Worm (Caenorhabditis elegans): Measurements from ENCODE around the gene K09E9.7.

The K09E9.7 gene

ce11 chrX:15616443-15616842 lies 24.3 kb upstream of the K09E9.7 start, which contains the start of gene ergi-3 (continued):
- peak in 2 of 6 experiments; percentile 23 to 48 for TF ChIP-seq elt-3 (tag; optimal IDR thresholded peaks at IDR 0.05)
- TF ChIP-seq nhr-237 (tag; optimal IDR thresholded peaks at IDR 0.05): no peak
- TF ChIP-seq ceh-82 (tag; optimal IDR thresholded peaks at IDR 0.05): peak in 2 of 3 experiments; percentile 1 to 79
- TF ChIP-seq fos-1 (tag; optimal IDR thresholded peaks at IDR 0.05): peak; percentile 28
- no peak for TF ChIP-seq pax-3 (tag; optimal IDR thresholded peaks at IDR 0.05)
- TF ChIP-seq snpc-4 (tag; optimal IDR thresholded peaks at IDR 0.05): peak; percentile 47
- TF ChIP-seq lin-35 (GFP tag; optimal IDR thresholded peaks at IDR 0.05): peak; percentile 49 to 78
- TF ChIP-seq Y116A8C.19 (tag; optimal IDR thresholded peaks at IDR 0.05; ENCODE audit: borderline replicate concordance): no peak
- no peak for TF ChIP-seq vab-15 (tag; optimal IDR thresholded peaks at IDR 0.05)
- TF ChIP-seq aha-1 (tag; optimal IDR thresholded peaks at IDR 0.05): no peak
- no peak for TF ChIP-seq hlh-4 (tag; optimal IDR thresholded peaks at IDR 0.05)
- TF ChIP-seq alr-1 (tag; optimal IDR thresholded peaks at IDR 0.05; ENCODE audit: borderline replicate concordance): no peak
- TF ChIP-seq ama-1 (optimal IDR thresholded peaks at IDR 0.05): no peak
- no peak for TF ChIP-seq hlh-17 (GFP tag; optimal IDR thresholded peaks at IDR 0.05; ENCODE audit: borderline replicate concordance)
- TF ChIP-seq unc-86 (tag; optimal IDR thresholded peaks at IDR 0.05): no peak
- TF ChIP-seq ets-5 (GFP tag; IDR thresholded peaks at IDR 0.05): no peak
- no peak for TF ChIP-seq nhr-76 (tag; optimal IDR thresholded peaks at IDR 0.05)
- TF ChIP-seq fkh-4 (tag; optimal IDR thresholded peaks at IDR 0.05; ENCODE audit: borderline replicate concordance): no peak
- peak; percentile 29 for TF ChIP-seq nhr-84 (tag; optimal IDR thresholded peaks at IDR 0.05)
- no peak for TF ChIP-seq sox-4 (tag; optimal IDR thresholded peaks at IDR 0.05)
- peak; percentile 78 for TF ChIP-seq snu-23 (GFP tag; optimal IDR thresholded peaks at IDR 0.05)
- TF ChIP-seq ces-1 (GFP tag; optimal IDR thresholded peaks at IDR 0.05): no peak
- TF ChIP-seq rnt-1 (tag; optimal IDR thresholded peaks at IDR 0.05): peak; percentile 17
- TF ChIP-seq zip-4 (GFP tag; optimal IDR thresholded peaks at IDR 0.05): no peak
- TF ChIP-seq ceh-90 (tag; optimal IDR thresholded peaks at IDR 0.05): no peak
- TF ChIP-seq sptf-1 (tag; optimal IDR thresholded peaks at IDR 0.05): no peak
- peak; percentile 27 for TF ChIP-seq lin-13 (GFP tag; optimal IDR thresholded peaks at IDR 0.05)
- peak; percentile 82 for TF ChIP-seq unc-130 (tag; optimal IDR thresholded peaks at IDR 0.05)
- TF ChIP-seq nhr-47 (tag; optimal IDR thresholded peaks at IDR 0.05): peak; percentile 54
- TF ChIP-seq ceh-88 (GFP tag; IDR thresholded peaks at IDR 0.05): no peak
- peak; percentile 15 for TF ChIP-seq fkh-8 (tag; optimal IDR thresholded peaks at IDR 0.05)
- TF ChIP-seq blmp-1 (tag; optimal IDR thresholded peaks at IDR 0.05): peak; percentile 80
- TF ChIP-seq nhr-85 (tag): no peak
- TF ChIP-seq nhr-77 (tag; optimal IDR thresholded peaks at IDR 0.05): peak; percentile 12
- peak in 1 of 2 experiments; percentile 60 for TF ChIP-seq mdl-1 (tag; optimal IDR thresholded peaks at IDR 0.05)
- peak; percentile 86 for TF ChIP-seq mep-1 (tag; optimal IDR thresholded peaks at IDR 0.05)
- TF ChIP-seq unc-30 (tag; optimal IDR thresholded peaks at IDR 0.05): no peak
- TF ChIP-seq lin-39 (tag; optimal IDR thresholded peaks at IDR 0.05): no peak
- TF ChIP-seq zag-1 (tag; optimal IDR thresholded peaks at IDR 0.05): peak; percentile 12

- TF ChIP-seq vab-15 (tag; optimal IDR thresholded peaks at IDR 0.05) (no peak), fkh-8 (tag; optimal IDR thresholded peaks at IDR 0.05) (peak; percentile 44), lin-15B (tag; optimal IDR thresholded peaks at IDR 0.05) (no peak), lsy-2 (tag; optimal IDR thresholded peaks at IDR 0.05) (peak in 1 of 2 experiments; percentile 36), nhr-12 (tag; optimal IDR thresholded peaks at IDR 0.05) (no peak), ceh-82 (tag; optimal IDR thresholded peaks at IDR 0.05) (peak in 2 of 3 experiments; percentile 4 to 46), unc-130 (tag; optimal IDR thresholded peaks at IDR 0.05) (no peak), nhr-47 (tag; optimal IDR thresholded peaks at IDR 0.05) (peak; percentile 41), dsc-1 (tag; optimal IDR thresholded peaks at IDR 0.05) (peak; percentile 41), nhr-71 (tag; optimal IDR thresholded peaks at IDR 0.05) (peak; percentile 49), skn-1 (tag; optimal IDR thresholded peaks at IDR 0.05) (peak; percentile 58), nhr-77 (tag; optimal IDR thresholded peaks at IDR 0.05) (no peak), efl-1 (optimal IDR thresholded peaks at IDR 0.05) (peak in 1 of 2 experiments; percentile 21), efl-1 (GFP tag; optimal IDR thresholded peaks at IDR 0.05 in 1 of 2) (no peak), swsn-7 (tag; optimal IDR thresholded peaks at IDR 0.05) (peak; percentile 15), snu-23 (GFP tag; optimal IDR thresholded peaks at IDR 0.05) (peak; percentile 16), lin-14 (GFP tag; optimal IDR thresholded peaks at IDR 0.05) (peak; percentile 64), mep-1 (tag; optimal IDR thresholded peaks at IDR 0.05) (peak; percentile 29)
These were observed 23.5 kb upstream of the K09E9.7 start for ce11 chrX:15617168-15617567.

Data from whole organism, L1 larva.